Fruit fly (Drosophila melanogaster) whole organism, wandering third instar larva: ENCODE results near the gene rudhira.

Experiments
- CrebA ChIP-seq: fragments of 200-800 bp; sonication (Bioruptor generic); optimal IDR thresholded peaks from 2 replicates; lab custom pipeline; 2016; ENCODE audit warnings: missing biosample characterization, mild to moderate bottlenecking, missing genetic modification characterization, borderline replicate concordance
- Hr83 ChIP-seq: fragments of 200-300 bp; sonication (Bioruptor generic); optimal IDR thresholded peaks from 2 replicates; lab custom pipeline; 2016; ENCODE audit warnings: missing biosample characterization, mild to moderate bottlenecking, missing genetic modification characterization, moderate library complexity; ENCODE audit not compliant: poor library complexity, severe bottlenecking
- N ChIP-seq: fragments of >200 bp; optimal IDR thresholded peaks from 2 replicates; lab custom pipeline; 2018; ENCODE audit warnings: missing biosample characterization, missing external identifiers, missing genetic modification characterization
- Vsx2 ChIP-seq: fragments of 200-300, 225-300 bp; sonication (Bioruptor generic); optimal IDR thresholded peaks from 2 replicates; lab custom pipeline; 2018; ENCODE audit warnings: missing biosample characterization, missing genetic modification characterization; ENCODE audit not compliant: partially characterized antibody
- foxo ChIP-seq, 2 experiments: fragments of 200-800 bp; sonication (Bioruptor generic); optimal IDR thresholded peaks; 2 replicates in 1 of 2; 3 replicates in 1 of 2; lab custom pipeline; 2016 to 2017; ENCODE audit warnings: missing biosample characterization in 2 of 2, missing genetic modification characterization in 2 of 2
- psq ChIP-seq: fragments of 200-800 bp; sonication (Bioruptor generic); optimal IDR thresholded peaks from 3 replicates; lab custom pipeline; 2017; ENCODE audit warnings: missing biosample characterization, mild to moderate bottlenecking, missing genetic modification characterization, moderate library complexity

dm6 chrX:11775987-11776587 lies 40.6 kb upstream of the rudhira start:
- TF ChIP-seq Vsx2 (GFP tag; lab: Kevin White, UChicago) = no peak
- no peak for TF ChIP-seq Hr83 (GFP tag; lab: Kevin White, UChicago)
- TF ChIP-seq CrebA (GFP tag; lab: Kevin White, UChicago) = no peak
- TF ChIP-seq N (GFP tag; lab: Kevin White, UChicago) = no peak
- TF ChIP-seq psq (GFP tag; lab: Kevin White, UChicago) = peak; percentile 88
- peak in 1 of 2 experiments; percentile 96 for TF ChIP-seq foxo (GFP tag; optimal IDR thresholded peaks at IDR 0.05; lab: Kevin White, UChicago)
